Worm (Caenorhabditis elegans) whole organism, young adult: Measurements from ENCODE around the gene R12B2.6.

Experiments
- B0019.2 ChIP-seq: fragments of 200-800 bp; sonication (Bioruptor generic); conservative IDR thresholded peaks from 2 replicates; pipeline ENCODE4 v1.3.6; 2022; ENCODE audit warnings: missing genetic modification reagents, missing genetic modification characterization, missing compliant biosample characterization
- B0261.1 ChIP-seq: sonication (generic microtip); optimal IDR thresholded peaks from 2 replicates; lab custom pipeline; 2016; ENCODE audit warnings: mild to moderate bottlenecking, missing genetic modification characterization, moderate library complexity, missing compliant biosample characterization
- C06A6.2 ChIP-seq: fragments of 200-800 bp; sonication (Bioruptor generic); conservative IDR thresholded peaks from 2 replicates; pipeline ENCODE4 v1.3.6; 2022; ENCODE audit warnings: missing genetic modification characterization, missing compliant biosample characterization
- C17E4.6 ChIP-seq: fragments of 200-800 bp; sonication (Bioruptor generic); IDR thresholded peaks from 2 replicates; pipeline ENCODE4 v1.3.6; 2022; ENCODE audit warnings: missing genetic modification reagents, missing genetic modification characterization, missing compliant biosample characterization
- F23B12.7 ChIP-seq: sonication (generic microtip); optimal IDR thresholded peaks from 2 replicates; lab custom pipeline; 2017; ENCODE audit warnings: missing genetic modification characterization, mild to moderate bottlenecking, missing compliant biosample characterization, antibody characterized with exemption, moderate library complexity; ENCODE audit not compliant: insufficient read depth
- F33H1.4 ChIP-seq: fragments of 200-800 bp; sonication (Bioruptor generic); IDR thresholded peaks from 2 replicates; pipeline ENCODE4 v1.3.6; 2022; ENCODE audit warnings: missing genetic modification reagents, missing genetic modification characterization, missing compliant biosample characterization
- F39B2.1 ChIP-seq: fragments of 200-800 bp; sonication (Bioruptor generic); IDR thresholded peaks from 2 replicates; pipeline ENCODE4 v1.3.6; 2022; ENCODE audit warnings: missing genetic modification reagents, missing genetic modification characterization, missing compliant biosample characterization
- F49E8.2 ChIP-seq: sonication (generic microtip); optimal IDR thresholded peaks from 3 replicates; lab custom pipeline; 2017; ENCODE audit warnings: missing genetic modification characterization, mild to moderate bottlenecking, missing compliant biosample characterization, antibody characterized with exemption, moderate library complexity; ENCODE audit not compliant: insufficient read depth
- F57C9.4 ChIP-seq: sonication (generic microtip); optimal IDR thresholded peaks from 2 replicates; lab custom pipeline; 2017; ENCODE audit warnings: mild to moderate bottlenecking, missing genetic modification characterization, missing compliant biosample characterization
- T26A5.8 ChIP-seq: sonication (generic microtip); optimal IDR thresholded peaks from 2 replicates; lab custom pipeline; 2016; ENCODE audit warnings: missing genetic modification characterization, missing compliant biosample characterization
- Y53F4B.3 ChIP-seq: fragments of 200-800 bp; sonication (Bioruptor generic); IDR thresholded peaks from 2 replicates; pipeline ENCODE4 v1.3.6; 2022; ENCODE audit warnings: missing genetic modification reagents, missing genetic modification characterization, missing compliant biosample characterization
- Y53G8AR.9 ChIP-seq: fragments of 200-800 bp; sonication (Bioruptor generic); conservative IDR thresholded peaks from 2 replicates; pipeline ENCODE4 v1.3.6; 2022; ENCODE audit warnings: missing genetic modification reagents, missing genetic modification characterization, missing compliant biosample characterization
- Y67H2A.10 ChIP-seq: fragments of 200-800 bp; sonication (Bioruptor generic); conservative IDR thresholded peaks from 2 replicates; pipeline ENCODE4 v1.3.6; 2022; ENCODE audit warnings: missing genetic modification reagents, missing genetic modification characterization, missing compliant biosample characterization
- Y95B8A.8 ChIP-seq: fragments of 200-800 bp; sonication (Bioruptor generic); IDR thresholded peaks from 2 replicates; pipeline ENCODE4 v1.3.6; 2022; ENCODE audit warnings: missing genetic modification reagents, missing genetic modification characterization, missing compliant biosample characterization
- ZK185.1 ChIP-seq: sonication (generic microtip); optimal IDR thresholded peaks from 2 replicates; lab custom pipeline; 2016; ENCODE audit warnings: mild to moderate bottlenecking, missing genetic modification characterization, missing compliant biosample characterization; ENCODE audit not compliant: poor library complexity, severe bottlenecking
- ama-1 ChIP-seq, 3 experiments: fragments of 150-350 bp in 1 of 3; sonication (generic microtip) in 2 of 3; optimal IDR thresholded peaks; 2 replicates each; lab custom pipeline; 2014 to 2018; ENCODE audit warnings: missing biosample characterization in 2 of 3, missing genetic modification characterization in 2 of 3, missing genetic modification reagents in 2 of 3
- aptf-3 ChIP-seq: fragments of 200-800 bp; sonication (Bioruptor generic); IDR thresholded peaks from 2 replicates; pipeline ENCODE4 v1.3.6; 2022; ENCODE audit warnings: missing genetic modification characterization, missing compliant biosample characterization
- bed-1 ChIP-seq: fragments of 200-800 bp; sonication (Bioruptor generic); IDR thresholded peaks from 2 replicates; pipeline ENCODE4 v1.3.6; 2022; ENCODE audit warnings: missing genetic modification reagents, missing genetic modification characterization, missing compliant biosample characterization
- bed-2 ChIP-seq: fragments of 200-800 bp; sonication (Bioruptor generic); IDR thresholded peaks from 2 replicates; pipeline ENCODE4 v1.3.6; 2022; ENCODE audit warnings: missing genetic modification reagents, missing genetic modification characterization, missing compliant biosample characterization
- cebp-1 ChIP-seq, 2 experiments: fragments of 200-800 bp in 1 of 2; sonication (Bioruptor generic) in 1 of 2; sonication (generic microtip) in 1 of 2; IDR thresholded peaks in 1 of 2; optimal IDR thresholded peaks in 1 of 2; 2 replicates each; pipeline versions ENCODE4 v1.3.6 to Lab custom; 2017 to 2022; ENCODE audit warnings: missing compliant biosample characterization in 2 of 2, missing genetic modification characterization in 2 of 2, mild to moderate bottlenecking in 1 of 2, missing genetic modification reagents in 1 of 2, moderate library complexity in 1 of 2
- cebp-2 ChIP-seq: fragments of 200-800 bp; sonication (Bioruptor generic); IDR thresholded peaks from 2 replicates; pipeline ENCODE4 v1.3.6; 2022; ENCODE audit warnings: missing genetic modification characterization, missing compliant biosample characterization
- ceh-100 ChIP-seq: fragments of 200-800 bp; sonication (Bioruptor generic); IDR thresholded peaks from 2 replicates; pipeline ENCODE4 v1.3.6; 2022; ENCODE audit warnings: missing genetic modification reagents, missing genetic modification characterization, missing compliant biosample characterization
- ceh-79 ChIP-seq: sonication (generic microtip); optimal IDR thresholded peaks from 2 replicates; lab custom pipeline; 2017; ENCODE audit warnings: mild to moderate bottlenecking, missing genetic modification characterization, missing compliant biosample characterization
- dpff-1 ChIP-seq: sonication (generic microtip); optimal IDR thresholded peaks from 2 replicates; lab custom pipeline; 2017; ENCODE audit warnings: mild to moderate bottlenecking, missing genetic modification characterization, missing compliant biosample characterization
- dpl-1 ChIP-seq: fragments of 150-350 bp; optimal IDR thresholded peaks from 2 replicates; lab custom pipeline; 2014; ENCODE audit warnings: missing biosample characterization, missing genetic modification reagents, missing genetic modification characterization
- egrh-3 ChIP-seq: fragments of 200-800 bp; sonication (Bioruptor generic); IDR thresholded peaks from 2 replicates; pipeline ENCODE4 v1.3.6; 2022; ENCODE audit warnings: missing genetic modification reagents, missing genetic modification characterization, missing compliant biosample characterization
- gei-17 ChIP-seq: fragments of 200-800 bp; sonication (Bioruptor generic); optimal IDR thresholded peaks from 2 replicates; lab custom pipeline; 2018; ENCODE audit warnings: mild to moderate bottlenecking, missing genetic modification characterization, missing compliant biosample characterization
- him-1 ChIP-seq: sonication (generic microtip); optimal IDR thresholded peaks from 2 replicates; lab custom pipeline; 2016; ENCODE audit warnings: missing genotype, missing genetic modification reagents, missing genetic modification characterization, missing compliant biosample characterization
- hlh-12 ChIP-seq: sonication (generic microtip); optimal IDR thresholded peaks from 2 replicates; lab custom pipeline; 2016; ENCODE audit warnings: missing genetic modification characterization, missing compliant biosample characterization
- let-607 ChIP-seq, 2 experiments: fragments of 200-800 bp in 1 of 2; sonication (Bioruptor generic) in 1 of 2; sonication (generic microtip) in 1 of 2; optimal IDR thresholded peaks; 2 replicates each; lab custom pipeline; 2016 to 2018; ENCODE audit warnings: mild to moderate bottlenecking in 2 of 2, missing compliant biosample characterization in 2 of 2, missing genetic modification characterization in 2 of 2, moderate library complexity in 2 of 2, missing genotype in 1 of 2
- lin-26 ChIP-seq: fragments of 200-800 bp; sonication (Bioruptor generic); IDR thresholded peaks from 2 replicates; pipeline ENCODE4 v1.3.6; 2022; ENCODE audit warnings: missing genetic modification reagents, missing genetic modification characterization, missing compliant biosample characterization
- lin-54 ChIP-seq: fragments of 200-800 bp; sonication (Bioruptor generic); optimal IDR thresholded peaks from 2 replicates; lab custom pipeline; 2018; ENCODE audit warnings: mild to moderate bottlenecking, missing genetic modification characterization, missing compliant biosample characterization
- madf-6 ChIP-seq: fragments of 200-800 bp; sonication (Bioruptor generic); IDR thresholded peaks from 2 replicates; pipeline ENCODE4 v1.3.6; 2022; ENCODE audit warnings: missing genetic modification reagents, missing genetic modification characterization, missing compliant biosample characterization
- nfyb-1 ChIP-seq: fragments of 200-800 bp; sonication (Bioruptor generic); IDR thresholded peaks from 2 replicates; pipeline ENCODE4 v1.3.6; 2022; ENCODE audit warnings: missing genetic modification reagents, missing genetic modification characterization, missing compliant biosample characterization
- pbrm-1 ChIP-seq: fragments of 200-800 bp; sonication (Bioruptor generic); IDR thresholded peaks from 2 replicates; pipeline ENCODE4 v1.3.6; 2022; ENCODE audit warnings: missing genetic modification reagents, missing genetic modification characterization, missing compliant biosample characterization
- rcor-1 ChIP-seq: fragments of 200-800 bp; sonication (Bioruptor generic); IDR thresholded peaks from 2 replicates; pipeline ENCODE4 v1.3.6; 2022; ENCODE audit warnings: missing genetic modification reagents, missing genetic modification characterization, missing compliant biosample characterization
- rec-8 ChIP-seq, 2 experiments: sonication (generic microtip); optimal IDR thresholded peaks; 2 replicates each; lab custom pipeline; 2016; ENCODE audit warnings: mild to moderate bottlenecking in 2 of 2, missing genetic modification characterization in 2 of 2, missing genetic modification reagents in 2 of 2, missing genotype in 2 of 2, missing biosample characterization in 1 of 2, missing compliant biosample characterization in 1 of 2, moderate library complexity in 1 of 2
- repo-1 ChIP-seq: sonication (generic microtip); optimal IDR thresholded peaks from 2 replicates; lab custom pipeline; 2017; ENCODE audit warnings: mild to moderate bottlenecking, missing genetic modification characterization, missing compliant biosample characterization
- snpc-1.1 ChIP-seq: sonication (generic microtip); optimal IDR thresholded peaks from 2 replicates; lab custom pipeline; 2017; ENCODE audit warnings: missing genetic modification characterization, mild to moderate bottlenecking, missing compliant biosample characterization, antibody characterized with exemption, moderate library complexity, missing genotype, missing genetic modification reagents; ENCODE audit not compliant: insufficient read depth
- snpc-3.4 ChIP-seq: sonication (generic microtip); optimal IDR thresholded peaks from 2 replicates; lab custom pipeline; 2017; ENCODE audit warnings: missing genetic modification characterization, mild to moderate bottlenecking, missing compliant biosample characterization, antibody characterized with exemption, moderate library complexity, missing genotype, missing genetic modification reagents
- somi-1 ChIP-seq: fragments of 200-800 bp; sonication (Bioruptor generic); optimal IDR thresholded peaks from 2 replicates; lab custom pipeline; 2018; ENCODE audit warnings: mild to moderate bottlenecking, missing genetic modification characterization, missing compliant biosample characterization
- tbp1 ChIP-seq: fragments of 200-800 bp; sonication (Bioruptor generic); optimal IDR thresholded peaks from 2 replicates; lab custom pipeline; 2018; ENCODE audit warnings: mild to moderate bottlenecking, missing genetic modification characterization, missing compliant biosample characterization
- unc-130 ChIP-seq: sonication (generic microtip); optimal IDR thresholded peaks from 2 replicates; lab custom pipeline; 2016; ENCODE audit warnings: missing genetic modification reagents, missing genetic modification characterization, missing compliant biosample characterization
- unc-62 ChIP-seq: fragments of 150-350 bp; optimal IDR thresholded peaks from 2 replicates; lab custom pipeline; 2014; ENCODE audit warnings: missing biosample characterization, missing genetic modification reagents, missing genetic modification characterization
- zim-3 ChIP-seq: sonication (generic microtip); optimal IDR thresholded peaks from 2 replicates; lab custom pipeline; 2017; ENCODE audit warnings: mild to moderate bottlenecking, missing genetic modification characterization, moderate library complexity, missing compliant biosample characterization
- ztf-18 ChIP-seq: sonication (generic microtip); optimal IDR thresholded peaks from 2 replicates; lab custom pipeline; 2016; ENCODE audit warnings: missing genotype, mild to moderate bottlenecking, missing genetic modification characterization, missing compliant biosample characterization

Gene R12B2.6

ce11 chrIII:5853240-5853639, 19.3 kb upstream of the R12B2.6 start, which contains the start of gene ddx-23:
ddx-23 (minus strand) TSS chrIII:5853269.
- TF ChIP-seq unc-130 (GFP tag; lab: Kevin White, UChicago) (peak; percentile 30), C17E4.6 (GFP tag; lab: Robert Waterston, UW) (no peak), ama-1 (optimal IDR thresholded peaks at IDR 0.05; lab: Kevin White, UChicago) (peak; percentile 23), ama-1 (GFP tag; optimal IDR thresholded peaks at IDR 0.05; lab: Kevin White, UChicago) (peak; percentile 14 to 53), F49E8.2 (tag; lab: Kevin White, UChicago) (peak; percentile 30), zim-3 (no peak), madf-6 (GFP tag; lab: Robert Waterston, UW) (peak; percentile 68), C06A6.2 (GFP tag; lab: Robert Waterston, UW) (no peak), him-1 (tag; lab: Kevin White, UChicago) (no peak), ZK185.1 (tag; lab: Kevin White, UChicago) (peak; percentile 57), snpc-3.4 (tag; lab: Kevin White, UChicago) (peak; percentile 69), F23B12.7 (tag; lab: Kevin White, UChicago) (no peak), tbp1 (GFP tag; lab: Kevin White, UChicago) (peak; percentile 45), gei-17 (GFP tag; lab: Kevin White, UChicago) (peak; percentile 12), F39B2.1 (peak; percentile 68; the same call in 1 of the 2 replicates), dpff-1 (no peak), aptf-3 (GFP tag; lab: Robert Waterston, UW) (0 out of 2 replicates have a peak, but pooled peaks have one; percentile 51), lin-26 (GFP tag; lab: Robert Waterston, UW) (peak; percentile 28; the same call in 1 of the 2 replicates), cebp-1 (GFP tag; IDR thresholded peaks at IDR 0.05; lab: Robert Waterston, UW) (no peak), cebp-1 (tag; optimal IDR thresholded peaks at IDR 0.05; lab: Kevin White, UChicago) (peak; percentile 39), bed-1 (GFP tag; lab: Robert Waterston, UW) (peak; percentile 29; the same call in 1 of the 2 replicates), ceh-79 (tag; lab: Kevin White, UChicago) (peak; percentile 39), snpc-1.1 (tag; lab: Kevin White, UChicago) (no peak), egrh-3 (GFP tag; lab: Robert Waterston, UW) (no peak), bed-2 (GFP tag; lab: Robert Waterston, UW) (no peak), Y95B8A.8 (GFP tag; lab: Robert Waterston, UW) (0 out of 2 replicates have a peak, but pooled peaks have one; percentile 65), somi-1 (GFP tag; lab: Kevin White, UChicago) (no peak), B0019.2 (no peak), unc-62 (GFP tag; lab: Kevin White, UChicago) (no peak), ztf-18 (tag; lab: Kevin White, UChicago) (peak; percentile 15), pbrm-1 (0 out of 2 replicates have a peak, but pooled peaks have one; percentile 37), repo-1 (tag; lab: Kevin White, UChicago) (peak; percentile 62), F33H1.4 (GFP tag; lab: Robert Waterston, UW) (peak; percentile 43; the same call in 1 of the 2 replicates), rcor-1 (GFP tag; lab: Robert Waterston, UW) (no peak), cebp-2 (GFP tag; lab: Robert Waterston, UW) (no peak), let-607 (tag; optimal IDR thresholded peaks at IDR 0.05; lab: Kevin White, UChicago) (no peak), dpl-1 (GFP tag; lab: Kevin White, UChicago) (peak; percentile 8), Y53F4B.3 (GFP tag; lab: Robert Waterston, UW) (no peak), hlh-12 (tag; lab: Kevin White, UChicago) (peak; percentile 28), nfyb-1 (GFP tag; lab: Robert Waterston, UW) (0 out of 2 replicates have a peak, but pooled peaks have one; percentile 58), F57C9.4 (no peak), T26A5.8 (tag; lab: Kevin White, UChicago) (no peak), lin-54 (GFP tag; lab: Kevin White, UChicago) (peak; percentile 35), B0261.1 (no peak), Y67H2A.10 (GFP tag; lab: Robert Waterston, UW) (no peak), ceh-100 (GFP tag; lab: Robert Waterston, UW) (no peak), Y53G8AR.9 (no peak; the same call in 1 of the 2 replicates), rec-8 (tag; optimal IDR thresholded peaks at IDR 0.05; lab: Kevin White, UChicago) (no peak)
